Worm (Caenorhabditis elegans): Measurements from ENCODE around the gene fbxa-35.
"Not testable (repeated sequence)": the region's sequence is repeated elsewhere in the genome, so short reads cannot be mapped to it uniquely, and the experiment has no call there.

The fbxa-35 gene

DNA sequence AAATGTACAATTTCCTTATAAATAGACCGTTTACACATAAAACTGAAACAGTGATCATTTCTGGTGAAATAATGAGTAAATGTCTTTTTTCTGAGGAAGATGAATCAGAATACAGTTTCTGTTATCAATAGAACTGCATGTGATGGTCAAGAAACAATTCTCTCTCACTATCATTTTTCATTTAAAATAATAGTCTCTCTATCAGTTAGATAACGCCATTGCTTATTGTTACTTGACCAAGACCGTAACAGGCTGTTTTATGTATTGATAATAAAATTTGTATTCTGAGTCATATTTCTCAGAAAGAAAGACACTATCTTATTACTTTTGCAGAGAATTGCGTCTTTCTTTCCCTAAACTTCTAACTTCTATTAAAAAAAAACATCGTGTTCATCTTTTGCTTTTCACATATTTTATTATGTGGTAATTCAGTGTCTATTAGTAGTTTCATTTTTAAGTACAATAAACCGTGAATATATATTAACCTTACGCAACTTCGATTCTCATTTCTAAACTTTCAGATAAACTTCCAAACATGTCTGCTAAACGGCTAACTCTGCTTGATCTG lies at the start of gene fbxa-35:
fbxa-35 (plus strand) TSS at position 518 of the 568 bp plus-strand sequence.
- TF ChIP-seq sox-4 (tag; optimal IDR thresholded peaks at IDR 0.05), result no peak
- peak; percentile 65 for TF ChIP-seq elt-2 (tag; optimal IDR thresholded peaks at IDR 0.05)

- TF ChIP-seq gmeb-2 (tag; optimal IDR thresholded peaks at IDR 0.05), result no peak
- TF ChIP-seq sdc-2 (tag; optimal IDR thresholded peaks at IDR 0.05), result no peak
- no peak for TF ChIP-seq hlh-13 (GFP tag; optimal IDR thresholded peaks at IDR 0.05)
- no peak for TF ChIP-seq ceh-6 (GFP tag; optimal IDR thresholded peaks at IDR 0.05)
- no peak for TF ChIP-seq ztf-16 (tag; optimal IDR thresholded peaks at IDR 0.05)
Measured at ce11 chrIII:1248335-1248734, 47.1 kb upstream of the fbxa-35 start.

DNA sequence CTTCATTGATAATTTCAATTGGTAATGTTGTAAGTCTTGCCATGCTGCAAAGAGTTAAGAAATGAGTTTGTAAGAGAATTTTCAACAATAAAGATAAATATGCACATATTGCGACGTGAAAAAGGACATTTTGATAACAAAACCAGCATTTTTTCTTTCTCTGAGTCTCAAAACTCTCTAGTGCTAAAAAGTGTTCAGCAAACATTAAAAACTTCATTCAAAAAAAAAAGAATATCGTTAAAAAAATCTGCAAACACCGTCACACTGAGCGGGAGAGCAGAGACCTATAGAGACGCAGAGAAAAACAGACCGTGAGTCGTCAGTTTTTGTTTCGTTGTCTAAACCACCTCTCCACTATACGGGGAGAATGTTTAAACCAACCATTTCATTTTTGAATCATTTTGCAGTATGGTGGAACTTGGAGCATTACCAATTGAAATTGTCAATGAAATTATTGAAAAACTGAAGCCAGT lies 46.3 kb upstream of the fbxa-35 start, which contains the start of the genes fbxa-76 and fbxa-77:
fbxa-76 (minus strand) TSS at position 51 of the 473 bp plus-strand sequence.
fbxa-77 (plus strand) TSS at position 365 of the 473 bp plus-strand sequence.
- TF ChIP-seq fax-1 (tag; optimal IDR thresholded peaks at IDR 0.05) (no peak), pha-4 (tag; optimal IDR thresholded peaks at IDR 0.05) (no peak), unc-3 (GFP tag; conservative IDR thresholded peaks at IDR 0.05) (no peak), unc-3 (tag; optimal IDR thresholded peaks at IDR 0.05) (no peak), lin-11 (tag; optimal IDR thresholded peaks at IDR 0.05) (no peak), madf-2 (tag; optimal IDR thresholded peaks at IDR 0.05) (no peak), C08G9.2 (tag; optimal IDR thresholded peaks at IDR 0.05) (no peak), pros-1 (tag; optimal IDR thresholded peaks at IDR 0.05) (no peak), pag-3 (tag; optimal IDR thresholded peaks at IDR 0.05; ENCODE audit: borderline replicate concordance) (no peak), dmd-4 (tag; optimal IDR thresholded peaks at IDR 0.05; ENCODE audit: borderline replicate concordance) (no peak), zip-5 (tag; optimal IDR thresholded peaks at IDR 0.05) (no peak), mec-3 (tag; optimal IDR thresholded peaks at IDR 0.05; ENCODE audit: borderline replicate concordance) (no peak), ttx-3 (tag; optimal IDR thresholded peaks at IDR 0.05) (no peak), ceh-22 (tag; optimal IDR thresholded peaks at IDR 0.05) (no peak), fkh-10 (GFP tag; optimal IDR thresholded peaks at IDR 0.05) (no peak), ceh-6 (GFP tag; optimal IDR thresholded peaks at IDR 0.05) (no peak)

DNA sequence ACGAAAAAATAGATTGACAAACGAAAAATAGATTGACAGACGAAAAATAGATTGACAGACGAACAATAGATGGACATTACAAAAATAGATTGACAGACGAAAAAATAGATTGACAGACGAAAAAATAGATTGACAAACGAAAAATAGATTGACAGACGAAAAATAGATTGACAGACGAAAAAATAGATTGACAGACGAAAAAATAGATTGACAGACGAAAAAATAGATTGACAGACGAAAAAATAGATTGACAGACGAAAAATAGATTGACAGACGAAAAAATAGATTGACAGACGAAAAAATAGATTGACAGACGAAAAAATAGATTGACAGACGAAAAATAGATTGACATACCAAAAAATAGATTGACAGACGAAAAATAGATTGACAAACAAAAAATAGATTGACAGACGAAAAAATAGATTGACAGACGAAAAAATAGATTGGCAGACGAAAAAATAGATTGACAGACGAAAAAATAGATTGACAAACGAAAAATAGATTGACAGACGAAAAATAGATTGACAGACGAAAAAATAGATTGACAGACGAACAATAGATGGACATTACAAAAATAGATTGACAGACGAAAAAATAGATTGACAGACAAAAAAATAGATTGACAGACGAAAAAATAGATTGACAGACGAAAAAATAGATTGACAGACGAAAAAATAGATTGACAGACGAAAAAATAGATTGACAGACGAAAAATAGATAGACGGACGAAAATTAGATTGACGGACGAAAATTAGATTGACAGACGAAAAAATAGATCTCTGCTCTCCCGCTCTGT lies 42.9 kb upstream of the fbxa-35 start:
- peak; percentile 69; the same call in 1 of the 2 replicates for TF ChIP-seq ceh-45 (GFP tag; IDR thresholded peaks at IDR 0.05)

ce11 chrIII:1256519-1256918 lies 38.9 kb upstream of the fbxa-35 start, which contains the start of gene fbxa-208:
TSS of gene fbxa-208 (plus strand) at chrIII:1256819.
- TF ChIP-seq dve-1, sdc-2, hlh-15 (tag; optimal IDR thresholded peaks at IDR 0.05): not testable (repeated sequence)

- TF ChIP-seq lin-11, hlh-6, tbx-2 (tag; optimal IDR thresholded peaks at IDR 0.05): not testable (repeated sequence)
Measured at ce11 chrIII:1258358-1258757, 37.1 kb upstream of the fbxa-35 start, which contains the start of gene fbxa-78. TSS of gene fbxa-78 (minus strand) at chrIII:1258458.

ce11 chrIII:1263692-1264091 lies 31.8 kb upstream of the fbxa-35 start, which contains the start of gene srz-9:
TSS of gene srz-9 (plus strand) at chrIII:1263992.
- TF ChIP-seq K02D7.2, tbx-2, hlh-8 (tag; optimal IDR thresholded peaks at IDR 0.05): not testable (repeated sequence)

All from whole organism, late embryonic.